Fruit fly (Drosophila melanogaster) whole organism, embryonic: ENCODE data around the gene CG33483.

Experiments used
- Asciz ChIP-seq: fragments of 200-800 bp; sonication (Bioruptor generic); optimal IDR thresholded peaks from 2 replicates; lab custom pipeline; 2017; ENCODE audit warnings: missing biosample characterization, mild to moderate bottlenecking, missing genetic modification characterization, missing genetic modification reagents
- Bgb ChIP-seq: fragments of 200-800 bp; sonication (Bioruptor generic); IDR thresholded peaks from 2 replicates; pipeline ENCODE4 v1.3.6; 2022; ENCODE audit warnings: missing biosample characterization, missing genetic modification characterization; ENCODE audit not compliant: partially characterized antibody
- CG10565 ChIP-seq: fragments of 200-800 bp; sonication (Bioruptor generic); optimal IDR thresholded peaks from 3 replicates; lab custom pipeline; 2016; ENCODE audit warnings: missing biosample characterization, mild to moderate bottlenecking, missing genetic modification characterization
- CG12104 ChIP-seq: fragments of 200-800 bp; sonication (Bioruptor generic); optimal IDR thresholded peaks from 3 replicates; lab custom pipeline; 2016; ENCODE audit warnings: missing biosample characterization, missing genetic modification characterization
- CG12659 ChIP-seq: fragments of 200-800 bp; sonication (Bioruptor generic); optimal IDR thresholded peaks from 3 replicates; lab custom pipeline; 2017; ENCODE audit warnings: mild to moderate bottlenecking, missing biosample characterization, missing genetic modification reagents, missing genetic modification characterization
- CG14710 ChIP-seq: fragments of 200-800 bp; sonication (Bioruptor generic); optimal IDR thresholded peaks from 3 replicates; lab custom pipeline; 2019; ENCODE audit warnings: missing biosample characterization, mild to moderate bottlenecking, missing genetic modification characterization, moderate library complexity
- CG15514 ChIP-seq: fragments of 200-800 bp; sonication (Bioruptor generic); optimal IDR thresholded peaks from 3 replicates; lab custom pipeline; 2017; ENCODE audit warnings: missing biosample characterization, missing genetic modification characterization, mild to moderate bottlenecking, moderate library complexity, missing genetic modification reagents
- CG15601 ChIP-seq: fragments of 200-800 bp; sonication (Bioruptor generic); optimal IDR thresholded peaks from 3 replicates; lab custom pipeline; 2019; ENCODE audit warnings: missing biosample characterization, mild to moderate bottlenecking, missing genetic modification characterization, moderate library complexity
- CG16813 ChIP-seq: fragments of 200-800 bp; sonication (Bioruptor generic); IDR thresholded peaks from 3 replicates; pipeline ENCODE4 v1.3.6; 2022; ENCODE audit warnings: missing biosample characterization, missing genetic modification characterization; ENCODE audit not compliant: partially characterized antibody
- CG16815 ChIP-seq: fragments of 200-800 bp; sonication (Bioruptor generic); optimal IDR thresholded peaks from 3 replicates; lab custom pipeline; 2017; ENCODE audit warnings: missing biosample characterization, mild to moderate bottlenecking, missing genetic modification characterization
- CG17912 ChIP-seq: fragments of 200-800 bp; sonication (Bioruptor generic); optimal IDR thresholded peaks from 2 replicates; lab custom pipeline; 2018; ENCODE audit warnings: missing biosample characterization, mild to moderate bottlenecking, missing genetic modification characterization
- CG3065 ChIP-seq: fragments of 200-800 bp; sonication (Bioruptor generic); optimal IDR thresholded peaks from 2 replicates; lab custom pipeline; 2016; ENCODE audit warnings: missing biosample characterization, missing genetic modification characterization
- CG3163 ChIP-seq: fragments of 200-800 bp; sonication (Bioruptor generic); optimal IDR thresholded peaks from 3 replicates; lab custom pipeline; 2016; ENCODE audit warnings: missing biosample characterization, missing genetic modification characterization
- CG32767 ChIP-seq: fragments of 200-800 bp; sonication (Bioruptor generic); IDR thresholded peaks from 2 replicates; pipeline ENCODE4 v1.3.6; 2022; ENCODE audit warnings: missing biosample characterization, missing genetic modification characterization
- CG3847 ChIP-seq: fragments of 200-800 bp; sonication (Bioruptor generic); IDR thresholded peaks from 2 replicates; pipeline ENCODE4 v1.3.6; 2022; ENCODE audit warnings: missing biosample characterization, missing genetic modification characterization
- CG6791 ChIP-seq: fragments of 200-800 bp; sonication (Bioruptor generic); IDR thresholded peaks from 3 replicates; pipeline ENCODE4 v1.3.6; 2022; ENCODE audit warnings: missing biosample characterization, missing genetic modification characterization; ENCODE audit not compliant: partially characterized antibody
- CG7271 ChIP-seq: fragments of 200-800 bp; sonication (Bioruptor generic); optimal IDR thresholded peaks from 2 replicates; lab custom pipeline; 2018; ENCODE audit warnings: missing biosample characterization, mild to moderate bottlenecking, missing genetic modification characterization, moderate library complexity
- CG8924 ChIP-seq: fragments of 200-800 bp; optimal IDR thresholded peaks from 3 replicates; lab custom pipeline; 2019; ENCODE audit warnings: missing biosample characterization, mild to moderate bottlenecking, missing genetic modification characterization, moderate library complexity
- Dll ChIP-seq: fragments of 200-800 bp; sonication (Bioruptor generic); IDR thresholded peaks from 4 replicates; pipeline ENCODE4 v1.3.6; 2022; ENCODE audit warnings: missing biosample characterization, missing genetic modification characterization; ENCODE audit not compliant: partially characterized antibody
- E2f1 ChIP-seq: fragments of 200-800 bp; sonication (Bioruptor generic); IDR thresholded peaks from 2 replicates; pipeline ENCODE4 v1.3.6; 2022; ENCODE audit warnings: missing biosample characterization, missing genetic modification characterization
- Eip74EF ChIP-seq, 2 experiments: fragments of 200-800 bp in 1 of 2; fragments of >200 bp in 1 of 2; sonication (Bioruptor generic) in 1 of 2; optimal IDR thresholded peaks; 2 replicates each; lab custom pipeline; 2017 to 2019; ENCODE audit warnings: missing biosample characterization in 2 of 2, missing genetic modification characterization in 2 of 2, mild to moderate bottlenecking in 1 of 2, moderate library complexity in 1 of 2
- HLH3B ChIP-seq: fragments of 200-800 bp; sonication (Bioruptor generic); IDR thresholded peaks from 2 replicates; pipeline ENCODE4 v1.3.6; 2022; ENCODE audit warnings: missing biosample characterization, missing genetic modification characterization
- Jarid2 ChIP-seq: fragments of 200-800 bp; sonication (Bioruptor generic); optimal IDR thresholded peaks from 3 replicates; lab custom pipeline; 2017; ENCODE audit warnings: mild to moderate bottlenecking, missing biosample characterization, missing genetic modification reagents, missing genetic modification characterization
- Pdp1 ChIP-seq, 2 experiments: fragments of 200-800 bp; sonication (Bioruptor generic); optimal IDR thresholded peaks; 3 replicates each; lab custom pipeline; 2016; ENCODE audit warnings: missing biosample characterization in 2 of 2, missing genetic modification characterization in 2 of 2, mild to moderate bottlenecking in 1 of 2, moderate library complexity in 1 of 2
- Ptx1 ChIP-seq: fragments of 200-800 bp; sonication (Bioruptor generic); IDR thresholded peaks from 2 replicates; pipeline ENCODE4 v1.3.6; 2022; ENCODE audit warnings: missing biosample characterization, missing genetic modification characterization
- Spps ChIP-seq: fragments of 200-800 bp; sonication (Bioruptor generic); optimal IDR thresholded peaks from 2 replicates; lab custom pipeline; 2018; ENCODE audit warnings: missing biosample characterization, mild to moderate bottlenecking, missing genetic modification characterization
- al ChIP-seq: fragments of 200-800 bp; sonication (Bioruptor generic); IDR thresholded peaks from 2 replicates; pipeline ENCODE4 v1.3.6; 2022; ENCODE audit warnings: missing biosample characterization, missing genetic modification characterization
- ap ChIP-seq: fragments of 200-800 bp; sonication (Bioruptor generic); IDR thresholded peaks from 2 replicates; pipeline ENCODE4 v1.3.6; 2022; ENCODE audit warnings: missing biosample characterization, missing genetic modification characterization
- ato ChIP-seq: fragments of 200-800 bp; sonication (Bioruptor generic); IDR thresholded peaks from 2 replicates; pipeline ENCODE4 v1.3.6; 2022; ENCODE audit warnings: missing biosample characterization, missing genetic modification characterization; ENCODE audit not compliant: partially characterized antibody
- bbx ChIP-seq: fragments of 200-800 bp; sonication (Bioruptor generic); IDR thresholded peaks from 2 replicates; pipeline ENCODE4 v1.3.6; 2022; ENCODE audit warnings: missing biosample characterization, missing genetic modification characterization; ENCODE audit not compliant: partially characterized antibody
- chinmo ChIP-seq: fragments of 200-800 bp; sonication (Bioruptor generic); IDR thresholded peaks from 4 replicates; pipeline ENCODE4 v1.3.6; 2022; ENCODE audit warnings: missing biosample characterization, missing genetic modification characterization; ENCODE audit not compliant: partially characterized antibody
- dan ChIP-seq: fragments of 200-800 bp; sonication (Bioruptor generic); IDR thresholded peaks from 2 replicates; pipeline ENCODE4 v1.3.6; 2022; ENCODE audit warnings: missing biosample characterization, missing genetic modification characterization
- eyg ChIP-seq: fragments of 200-800 bp; sonication (Bioruptor generic); optimal IDR thresholded peaks from 3 replicates; lab custom pipeline; 2016; ENCODE audit warnings: missing biosample characterization, missing genetic modification characterization
- fu2 ChIP-seq: fragments of 200-800 bp; sonication (Bioruptor generic); optimal IDR thresholded peaks from 2 replicates; lab custom pipeline; 2016; ENCODE audit warnings: missing biosample characterization, missing genetic modification characterization
- her ChIP-seq: fragments of 200-800 bp; sonication (Bioruptor generic); optimal IDR thresholded peaks from 2 replicates; lab custom pipeline; 2016; ENCODE audit warnings: missing biosample characterization, missing genetic modification characterization
- kni ChIP-seq: fragments of 200-800 bp; sonication (Bioruptor generic); optimal IDR thresholded peaks from 3 replicates; lab custom pipeline; 2017; ENCODE audit warnings: mild to moderate bottlenecking, missing biosample characterization, missing genetic modification reagents, missing genetic modification characterization
- lbe ChIP-seq: fragments of 200-800 bp; sonication (Bioruptor generic); optimal IDR thresholded peaks from 2 replicates; lab custom pipeline; 2016; ENCODE audit warnings: missing biosample characterization, mild to moderate bottlenecking, missing genetic modification characterization
- maf-S ChIP-seq: fragments of 200-800 bp; sonication (Bioruptor generic); optimal IDR thresholded peaks from 2 replicates; lab custom pipeline; 2016; ENCODE audit warnings: missing biosample characterization, missing genetic modification characterization
- mld ChIP-seq: fragments of 200-800 bp; sonication (Bioruptor generic); IDR thresholded peaks from 3 replicates; pipeline ENCODE4 v1.3.6; 2022; ENCODE audit warnings: missing biosample characterization, missing genetic modification characterization; ENCODE audit not compliant: partially characterized antibody
- nom ChIP-seq: fragments of 200-800 bp; sonication (Bioruptor generic); optimal IDR thresholded peaks from 2 replicates; lab custom pipeline; 2017; ENCODE audit warnings: missing biosample characterization, missing genetic modification characterization, mild to moderate bottlenecking, moderate library complexity, missing genetic modification reagents
- prd ChIP-seq, 3 experiments: fragments of >200 bp in 2 of 3; fragments of 200-800 bp in 1 of 3; sonication (Bioruptor generic) in 1 of 3; optimal IDR thresholded peaks in 2 of 3; IDR thresholded peaks in 1 of 3; 2 replicates in 2 of 3; 3 replicates in 1 of 3; pipeline versions ENCODE4 v1.3.6 to Lab custom; 2017 to 2022; ENCODE audit warnings: missing biosample characterization in 1 of 3, missing genetic modification characterization in 1 of 3
- sens ChIP-seq: fragments of 200-800 bp; sonication (Bioruptor generic); peaks from one replicate; lab custom pipeline; 2016; ENCODE audit warnings: missing biosample characterization, missing genetic modification characterization
- slou ChIP-seq: fragments of 200-800 bp; sonication (Bioruptor generic); optimal IDR thresholded peaks from 3 replicates; lab custom pipeline; 2016; ENCODE audit warnings: missing biosample characterization, missing genetic modification characterization
- trem ChIP-seq: fragments of 200-800 bp; optimal IDR thresholded peaks from 3 replicates; lab custom pipeline; 2019; ENCODE audit warnings: missing biosample characterization, mild to moderate bottlenecking, missing genetic modification characterization, moderate library complexity
- unc-4 ChIP-seq: fragments of 200-800 bp; sonication (Bioruptor generic); IDR thresholded peaks from 2 replicates; pipeline ENCODE4 v1.3.6; 2022; ENCODE audit warnings: missing biosample characterization, missing genetic modification characterization; ENCODE audit not compliant: partially characterized antibody
- vnd ChIP-seq: fragments of 200-800 bp; sonication (Bioruptor generic); IDR thresholded peaks from 3 replicates; pipeline ENCODE4 v1.3.6; 2022; ENCODE audit warnings: missing biosample characterization, missing genetic modification characterization; ENCODE audit not compliant: partially characterized antibody
- zen2 ChIP-seq: fragments of 200-800 bp; sonication (Bioruptor generic); IDR thresholded peaks from 3 replicates; pipeline ENCODE4 v1.3.6; 2022; ENCODE audit warnings: missing biosample characterization, missing genetic modification characterization; ENCODE audit not compliant: partially characterized antibody

The CG33483 gene

DNA sequence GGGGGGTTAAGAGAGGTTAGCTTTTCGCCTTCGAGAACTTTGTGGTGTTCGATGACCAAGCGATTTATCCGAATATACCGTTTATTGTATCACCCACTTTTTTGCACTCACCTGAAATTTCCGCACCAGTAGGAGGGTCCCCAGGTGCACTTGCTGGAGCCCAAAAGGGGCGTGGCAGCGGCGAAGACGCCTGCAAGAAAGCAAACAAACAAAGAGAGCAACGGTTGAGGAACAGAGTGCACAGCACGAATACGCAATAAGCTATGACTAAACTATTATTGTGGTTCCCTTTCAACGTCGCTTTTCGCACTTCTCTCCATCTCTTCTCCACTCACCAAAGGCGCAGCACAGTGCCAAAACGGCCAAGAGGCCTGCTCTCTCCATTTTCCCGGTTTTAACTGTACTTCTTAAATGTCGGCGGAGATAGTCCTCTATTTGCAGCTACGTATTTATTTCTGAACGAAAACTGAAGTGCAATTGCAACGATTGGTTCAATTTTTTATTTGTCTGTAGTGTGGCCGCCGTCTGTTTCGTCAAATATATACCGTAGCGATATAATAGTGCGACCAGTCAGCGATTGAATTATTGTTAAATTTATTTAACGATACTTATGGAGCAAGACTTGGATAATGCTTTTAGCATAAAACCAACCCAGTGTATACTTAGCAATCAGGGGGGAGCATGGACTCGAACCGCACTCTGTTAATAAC lies 13.3 kb downstream of the CG33483 start, which contains the start of gene Sap-r:
Sap-r (minus strand) TSS at position 513 of the 710 bp plus-strand sequence.
- peak; percentile 23 for TF ChIP-seq maf-S (GFP tag; lab: Kevin White, UChicago)
- TF ChIP-seq HLH3B (GFP tag; lab: Robert Waterston, UW): no peak
- TF ChIP-seq unc-4 (GFP tag; lab: Robert Waterston, UW): peak; percentile 82
- peak; percentile 24 for TF ChIP-seq Jarid2 (GFP tag; lab: Kevin White, UChicago)
- TF ChIP-seq mld (GFP tag; lab: Robert Waterston, UW): no peak
- TF ChIP-seq al (GFP tag; lab: Robert Waterston, UW): no peak
- TF ChIP-seq kni (GFP tag; lab: Kevin White, UChicago): no peak
- TF ChIP-seq eyg: no peak
- TF ChIP-seq CG7271: no peak
- TF ChIP-seq CG8924 (tag; lab: Kevin White, UChicago): peak; percentile 46
- TF ChIP-seq Ptx1: no peak
- TF ChIP-seq trem (tag; lab: Kevin White, UChicago): peak; percentile 71
- no peak for TF ChIP-seq CG12104 (GFP tag; lab: Kevin White, UChicago)
- TF ChIP-seq E2f1 (GFP tag; lab: Robert Waterston, UW): no peak
- peak; percentile 77 for TF ChIP-seq CG12659 (GFP tag; lab: Kevin White, UChicago)
- TF ChIP-seq bbx (GFP tag; lab: Robert Waterston, UW): peak; percentile 80
- TF ChIP-seq CG3163: peak; percentile 48
- peak; percentile 89 for TF ChIP-seq Bgb (GFP tag; lab: Robert Waterston, UW)
- peak; percentile 15 for TF ChIP-seq CG3065
- no peak for TF ChIP-seq ap
- TF ChIP-seq CG16815 (GFP tag; lab: Kevin White, UChicago): no peak
- TF ChIP-seq Asciz (GFP tag; lab: Kevin White, UChicago): no peak
- peak; percentile 58 for TF ChIP-seq CG17912
- peak; percentile 1 for TF ChIP-seq lbe (GFP tag; lab: Kevin White, UChicago)
- TF ChIP-seq CG10565 (GFP tag; lab: Kevin White, UChicago): no peak
- TF ChIP-seq CG32767 (GFP tag; lab: Robert Waterston, UW): no peak
- no peak for TF ChIP-seq her
- 0 out of 2 replicates have a peak, but pooled peaks have one; percentile 47 for TF ChIP-seq ato (GFP tag; lab: Robert Waterston, UW)
- peak; percentile 41 for TF ChIP-seq nom (GFP tag; lab: Kevin White, UChicago)
- peak; percentile 78 for TF ChIP-seq CG6791 (GFP tag; lab: Robert Waterston, UW)
- peak; percentile 88; the same call in 2 of the 4 replicates for TF ChIP-seq chinmo (GFP tag; lab: Robert Waterston, UW)
- TF ChIP-seq zen2 (GFP tag; lab: Robert Waterston, UW): peak; percentile 64; the same call in 2 of the 3 replicates
- peak; percentile 70 for TF ChIP-seq CG15514
- peak; percentile 61 for TF ChIP-seq CG3847 (GFP tag; lab: Robert Waterston, UW)
- peak; percentile 87 for TF ChIP-seq CG15601 (tag; lab: Kevin White, UChicago)
- TF ChIP-seq vnd (GFP tag; lab: Robert Waterston, UW): peak; percentile 39; the same call in 1 of the 3 replicates
- TF ChIP-seq sens (GFP tag; lab: Kevin White, UChicago): peak; percentile 83
- TF ChIP-seq CG14710 (tag; lab: Kevin White, UChicago): peak; percentile 88
- TF ChIP-seq Eip74EF (GFP tag; optimal IDR thresholded peaks at IDR 0.05; lab: Kevin White, UChicago): no peak
- TF ChIP-seq fu2 (GFP tag; lab: Kevin White, UChicago): no peak
- TF ChIP-seq prd (optimal IDR thresholded peaks at IDR 0.05; lab: Kevin White, UChicago): no peak
- no peak for TF ChIP-seq prd (GFP tag; IDR thresholded peaks at IDR 0.05; lab: Robert Waterston, UW)
- TF ChIP-seq CG16813 (GFP tag; lab: Robert Waterston, UW): peak; percentile 79
- TF ChIP-seq Dll (GFP tag; lab: Robert Waterston, UW): peak; percentile 70
- peak; percentile 26 for TF ChIP-seq Spps
- TF ChIP-seq dan (GFP tag; lab: Robert Waterston, UW): no peak
- TF ChIP-seq Pdp1 (GFP tag; optimal IDR thresholded peaks at IDR 0.05; lab: Kevin White, UChicago): peak in 1 of 2 experiments; percentile 41
- no peak for TF ChIP-seq slou (GFP tag; lab: Kevin White, UChicago)
